Fruit fly (Drosophila melanogaster) whole organism, embryonic: ENCODE data around the gene CG43121.
A peak's percentile ranks its signal among the peaks of the same experiment; 100 is the strongest.

Experiments
- Adf1 ChIP-seq: fragments of 200-800 bp; sonication (Bioruptor generic); IDR thresholded peaks from 2 replicates; pipeline ENCODE4 v1.3.6; 2022; ENCODE audit warnings: missing biosample characterization, missing genetic modification characterization
- Atf3 ChIP-seq: fragments of 200-800 bp; sonication (Bioruptor generic); optimal IDR thresholded peaks from 3 replicates; lab custom pipeline; 2016; ENCODE audit warnings: missing biosample characterization, missing genetic modification characterization
- Bgb ChIP-seq: fragments of 200-800 bp; sonication (Bioruptor generic); IDR thresholded peaks from 2 replicates; pipeline ENCODE4 v1.3.6; 2022; ENCODE audit warnings: missing biosample characterization, missing genetic modification characterization; ENCODE audit not compliant: partially characterized antibody
- CG10267 ChIP-seq: fragments of 200-800 bp; sonication (Bioruptor generic); optimal IDR thresholded peaks from 2 replicates; lab custom pipeline; 2018; ENCODE audit warnings: missing biosample characterization, mild to moderate bottlenecking, missing genetic modification characterization, moderate library complexity
- CG10431 ChIP-seq: fragments of 200-800 bp; sonication (Bioruptor generic); optimal IDR thresholded peaks from 3 replicates; lab custom pipeline; 2018; ENCODE audit warnings: missing biosample characterization, mild to moderate bottlenecking, missing genetic modification characterization
- CG12744 ChIP-seq: fragments of 200-800 bp; sonication (Bioruptor generic); optimal IDR thresholded peaks from 2 replicates; lab custom pipeline; 2016; ENCODE audit warnings: missing biosample characterization, missing genetic modification characterization
- CG13624 ChIP-seq: fragments of 200-800 bp; sonication (Bioruptor generic); optimal IDR thresholded peaks from 2 replicates; lab custom pipeline; 2016; ENCODE audit warnings: missing biosample characterization, missing genetic modification characterization
- CG14014 ChIP-seq: fragments of 200-800 bp; sonication (Bioruptor generic); IDR thresholded peaks from 2 replicates; pipeline ENCODE4 v1.3.6; 2022; ENCODE audit warnings: missing biosample characterization, missing genetic modification characterization
- CG14667 ChIP-seq: fragments of 200-800 bp; sonication (Bioruptor generic); IDR thresholded peaks from 2 replicates; pipeline ENCODE4 v1.3.6; 2022; ENCODE audit warnings: missing biosample characterization, missing genetic modification characterization
- CG15514 ChIP-seq: fragments of 200-800 bp; sonication (Bioruptor generic); optimal IDR thresholded peaks from 3 replicates; lab custom pipeline; 2017; ENCODE audit warnings: missing biosample characterization, missing genetic modification characterization, mild to moderate bottlenecking, moderate library complexity, missing genetic modification reagents
- CG1602 ChIP-seq: fragments of 200-800 bp; sonication (Bioruptor generic); optimal IDR thresholded peaks from 3 replicates; lab custom pipeline; 2016; ENCODE audit warnings: missing biosample characterization, missing genetic modification characterization
- CG16779 ChIP-seq: fragments of 200-800 bp; sonication (Bioruptor generic); IDR thresholded peaks from 2 replicates; pipeline ENCODE4 v1.3.6; 2022; ENCODE audit warnings: missing biosample characterization, missing genetic modification characterization
- CG16813 ChIP-seq: fragments of 200-800 bp; sonication (Bioruptor generic); IDR thresholded peaks from 3 replicates; pipeline ENCODE4 v1.3.6; 2022; ENCODE audit warnings: missing biosample characterization, missing genetic modification characterization; ENCODE audit not compliant: partially characterized antibody
- CG18476 ChIP-seq: fragments of 200-800 bp; sonication (Bioruptor generic); optimal IDR thresholded peaks from 2 replicates; lab custom pipeline; 2016; ENCODE audit warnings: missing biosample characterization, mild to moderate bottlenecking, missing genetic modification characterization
- CG2120 ChIP-seq: fragments of 200-800 bp; sonication (Bioruptor generic); optimal IDR thresholded peaks from 3 replicates; lab custom pipeline; 2016; ENCODE audit warnings: missing biosample characterization, missing genetic modification characterization
- CG3407 ChIP-seq: fragments of 200-800 bp; sonication (Bioruptor generic); optimal IDR thresholded peaks from 2 replicates; lab custom pipeline; 2018; ENCODE audit warnings: missing biosample characterization, mild to moderate bottlenecking, missing genetic modification characterization
- CG3995 ChIP-seq: fragments of 200-800 bp; sonication (Bioruptor generic); optimal IDR thresholded peaks from 3 replicates; lab custom pipeline; 2016; ENCODE audit warnings: missing biosample characterization, missing genetic modification characterization
- CG4282 ChIP-seq: fragments of 200-800 bp; sonication (Bioruptor generic); optimal IDR thresholded peaks from 2 replicates; lab custom pipeline; 2016; ENCODE audit warnings: missing biosample characterization, missing genetic modification characterization
- CG7839 ChIP-seq: fragments of 200-800 bp; sonication (Bioruptor generic); optimal IDR thresholded peaks from 3 replicates; lab custom pipeline; 2018; ENCODE audit warnings: missing biosample characterization, mild to moderate bottlenecking, missing genetic modification characterization, moderate library complexity
- CTCF ChIP-seq: fragments of 200-800 bp; sonication (Bioruptor generic); optimal IDR thresholded peaks from 2 replicates; lab custom pipeline; 2017; ENCODE audit warnings: missing biosample characterization, mild to moderate bottlenecking, missing genetic modification characterization, moderate library complexity
- Ets97D ChIP-seq: fragments of 200-800 bp; sonication (Bioruptor generic); optimal IDR thresholded peaks from 3 replicates; lab custom pipeline; 2016; ENCODE audit warnings: missing biosample characterization, missing genetic modification characterization
- Fer2 ChIP-seq: fragments of 200-800 bp; sonication (Bioruptor generic); optimal IDR thresholded peaks from 2 replicates; lab custom pipeline; 2018; ENCODE audit warnings: missing biosample characterization, mild to moderate bottlenecking, missing genetic modification characterization, moderate library complexity
- H2.0 ChIP-seq: fragments of 200-800 bp; sonication (Bioruptor generic); IDR thresholded peaks from 2 replicates; pipeline ENCODE4 v1.3.6; 2022; ENCODE audit warnings: missing biosample characterization, missing genetic modification characterization
- HLH54F ChIP-seq: fragments of 200-800 bp; sonication (Bioruptor generic); optimal IDR thresholded peaks from 3 replicates; lab custom pipeline; 2016; ENCODE audit warnings: missing biosample characterization, missing genetic modification characterization
- Lpt ChIP-seq: fragments of >200 bp; optimal IDR thresholded peaks from 2 replicates; lab custom pipeline; 2018; ENCODE audit warnings: missing biosample characterization, missing genetic modification characterization
- Scr ChIP-seq: fragments of 200-800 bp; sonication (Bioruptor generic); IDR thresholded peaks from 2 replicates; pipeline ENCODE4 v1.3.6; 2022; ENCODE audit warnings: missing biosample characterization, missing genetic modification characterization; ENCODE audit not compliant: partially characterized antibody
- Stat92E ChIP-seq, 3 experiments: fragments of >200 bp in 2 of 3; fragments of 200-800 bp in 1 of 3; sonication (Bioruptor generic) in 1 of 3; optimal IDR thresholded peaks; 2 replicates each; lab custom pipeline; 2017 to 2019; ENCODE audit warnings: missing biosample characterization in 3 of 3, missing genetic modification characterization in 3 of 3, mild to moderate bottlenecking in 1 of 3, moderate library complexity in 1 of 3
- Trl ChIP-seq, 3 experiments: fragments of >200 bp in 2 of 3; fragments of 200-800 bp in 1 of 3; sonication (Bioruptor generic) in 1 of 3; optimal IDR thresholded peaks; 2 replicates in 1 of 3; 3 replicates in 2 of 3; lab custom pipeline; 2016 to 2017; ENCODE audit warnings: missing biosample characterization in 1 of 3, missing genetic modification characterization in 1 of 3
- Xbp1 ChIP-seq: fragments of 200-800 bp; sonication (Bioruptor generic); optimal IDR thresholded peaks from 3 replicates; lab custom pipeline; 2016; ENCODE audit warnings: missing biosample characterization, mild to moderate bottlenecking, missing genetic modification characterization
- bab2 ChIP-seq: fragments of 200-800 bp; sonication (Bioruptor generic); optimal IDR thresholded peaks from 2 replicates; lab custom pipeline; 2016; ENCODE audit warnings: missing biosample characterization, missing genetic modification characterization
- bbx ChIP-seq: fragments of 200-800 bp; sonication (Bioruptor generic); IDR thresholded peaks from 2 replicates; pipeline ENCODE4 v1.3.6; 2022; ENCODE audit warnings: missing biosample characterization, missing genetic modification characterization; ENCODE audit not compliant: partially characterized antibody
- br ChIP-seq: fragments of >200 bp; optimal IDR thresholded peaks from 2 replicates; lab custom pipeline; 2017
- cas ChIP-seq: fragments of 200-800 bp; sonication (Bioruptor generic); IDR thresholded peaks from 2 replicates; pipeline ENCODE4 v1.3.6; 2022; ENCODE audit warnings: missing biosample characterization, missing genetic modification characterization
- chn ChIP-seq: fragments of 200-800 bp; sonication (Bioruptor generic); optimal IDR thresholded peaks from 2 replicates; lab custom pipeline; 2016; ENCODE audit warnings: missing biosample characterization, missing genetic modification characterization
- dati ChIP-seq: fragments of 200-800 bp; sonication (Bioruptor generic); IDR thresholded peaks from 2 replicates; pipeline ENCODE4 v1.3.6; 2022; ENCODE audit warnings: missing biosample characterization, missing genetic modification characterization
- dm ChIP-seq: fragments of 200-800 bp; sonication (Bioruptor generic); optimal IDR thresholded peaks from 3 replicates; lab custom pipeline; 2016; ENCODE audit warnings: missing biosample characterization, missing genetic modification characterization
- gem ChIP-seq: fragments of 200-800 bp; sonication (Bioruptor generic); optimal IDR thresholded peaks from 2 replicates; lab custom pipeline; 2019; ENCODE audit warnings: missing biosample characterization, mild to moderate bottlenecking, missing genetic modification characterization, moderate library complexity
- grau ChIP-seq: fragments of 200-800 bp; optimal IDR thresholded peaks from 3 replicates; lab custom pipeline; 2019; ENCODE audit warnings: missing biosample characterization, mild to moderate bottlenecking, missing genetic modification characterization, moderate library complexity
- gsb ChIP-seq: fragments of 200-800 bp; sonication (Bioruptor generic); IDR thresholded peaks from 2 replicates; pipeline ENCODE4 v1.3.6; 2022; ENCODE audit warnings: missing biosample characterization, missing genetic modification characterization
- lab ChIP-seq: fragments of 200-800 bp; sonication (Bioruptor generic); optimal IDR thresholded peaks from 3 replicates; lab custom pipeline; 2017; ENCODE audit warnings: missing biosample characterization, missing genetic modification characterization, mild to moderate bottlenecking, moderate library complexity, missing genetic modification reagents
- lov ChIP-seq, 2 experiments: fragments of 200-800 bp in 1 of 2; fragments of >200 bp in 1 of 2; sonication (Bioruptor generic) in 1 of 2; IDR thresholded peaks in 1 of 2; optimal IDR thresholded peaks in 1 of 2; 2 replicates in 1 of 2; 3 replicates in 1 of 2; pipeline versions ENCODE4 v1.3.6 to Lab custom; 2017 to 2022; ENCODE audit warnings: missing biosample characterization in 1 of 2, missing genetic modification characterization in 1 of 2
- oc ChIP-seq: fragments of 200-800 bp; sonication (Bioruptor generic); optimal IDR thresholded peaks from 2 replicates; lab custom pipeline; 2018; ENCODE audit warnings: missing biosample characterization, mild to moderate bottlenecking, missing genetic modification characterization, moderate library complexity
- pum ChIP-seq: fragments of 200-800 bp; sonication (Bioruptor generic); optimal IDR thresholded peaks from 2 replicates; lab custom pipeline; 2016; ENCODE audit warnings: missing biosample characterization, missing genetic modification characterization
- sug ChIP-seq: fragments of 200-800 bp; optimal IDR thresholded peaks from 2 replicates; lab custom pipeline; 2019; ENCODE audit warnings: missing biosample characterization, mild to moderate bottlenecking, missing genetic modification characterization, moderate library complexity
- tgo ChIP-seq: fragments of 200-800 bp; sonication (Bioruptor generic); IDR thresholded peaks from 3 replicates; pipeline ENCODE4 v1.3.6; 2022; ENCODE audit warnings: missing biosample characterization, missing genetic modification characterization
- tio ChIP-seq: fragments of 200-800 bp; sonication (Bioruptor generic); optimal IDR thresholded peaks from 2 replicates; lab custom pipeline; 2017; ENCODE audit warnings: missing biosample characterization, missing genetic modification characterization, inconsistent platforms
- tx ChIP-seq: fragments of 200-800 bp; sonication (Bioruptor generic); optimal IDR thresholded peaks from 2 replicates; lab custom pipeline; 2016; ENCODE audit warnings: missing biosample characterization, missing genetic modification characterization
- zen ChIP-seq: fragments of 200-800 bp; sonication (Bioruptor generic); optimal IDR thresholded peaks from 3 replicates; lab custom pipeline; 2018; ENCODE audit warnings: missing biosample characterization, mild to moderate bottlenecking, missing genetic modification characterization, moderate library complexity

The CG43121 gene

dm6 chr3L:14673740-14674463, 1.7 kb upstream of the CG43121 start (continued):
- TF ChIP-seq Stat92E (GFP tag; optimal IDR thresholded peaks at IDR 0.05; lab: Kevin White, UChicago) (peak in 2 of 3 experiments; percentile 63 to 88), pum (GFP tag; lab: Kevin White, UChicago) (no peak), grau (peak; percentile 57)

dm6 chr3L:14671546-14671945, 691 bp downstream of the CG43121 start:
- TF ChIP-seq dm (GFP tag; lab: Kevin White, UChicago), result no peak
- TF ChIP-seq CG3995 (GFP tag; lab: Kevin White, UChicago), result peak; percentile 36
- TF ChIP-seq bab2 (GFP tag; lab: Kevin White, UChicago), result no peak
- TF ChIP-seq CG14667 (GFP tag; lab: Robert Waterston, UW), result no peak; the same call in 1 of the 2 replicates
- TF ChIP-seq Scr (GFP tag; lab: Robert Waterston, UW), result no peak
- TF ChIP-seq tx, result no peak
- TF ChIP-seq zen (tag; lab: Kevin White, UChicago), result peak; percentile 21
- TF ChIP-seq CG10431 (GFP tag; lab: Kevin White, UChicago), result no peak
- TF ChIP-seq CG16813 (GFP tag; lab: Robert Waterston, UW), result no peak
- TF ChIP-seq CG18476 (GFP tag; lab: Kevin White, UChicago), result no peak
- no peak for TF ChIP-seq CG14014 (GFP tag; lab: Robert Waterston, UW)
- no peak for TF ChIP-seq Fer2 (tag; lab: Kevin White, UChicago)
- no peak for TF ChIP-seq cas (GFP tag; lab: Robert Waterston, UW)
- peak; percentile 33 for TF ChIP-seq CG3407 (GFP tag; lab: Kevin White, UChicago)
- TF ChIP-seq Atf3, result no peak
- TF ChIP-seq CG15514 (GFP tag; lab: Kevin White, UChicago), result no peak
- peak; percentile 27 for TF ChIP-seq Xbp1 (GFP tag; lab: Kevin White, UChicago)
- no peak for TF ChIP-seq bbx
- TF ChIP-seq CG4282 (GFP tag; lab: Kevin White, UChicago), result no peak
- no peak for TF ChIP-seq CG1602 (GFP tag; lab: Kevin White, UChicago)
- TF ChIP-seq Adf1 (GFP tag; lab: Robert Waterston, UW), result no peak
- no peak for TF ChIP-seq chn (GFP tag; lab: Kevin White, UChicago)
- TF ChIP-seq dati, result no peak
- no peak for TF ChIP-seq CG13624 (GFP tag; lab: Kevin White, UChicago)
- TF ChIP-seq br (lab: Kevin White, UChicago), result no peak
- no peak for TF ChIP-seq Lpt (GFP tag; lab: Kevin White, UChicago)
- TF ChIP-seq CG10267, result peak; percentile 22
- no peak for TF ChIP-seq tgo
- no peak for TF ChIP-seq gsb (GFP tag; lab: Robert Waterston, UW)
- TF ChIP-seq Bgb (GFP tag; lab: Robert Waterston, UW), result peak; percentile 56
- TF ChIP-seq CG12744 (GFP tag; lab: Kevin White, UChicago), result no peak
- no peak for TF ChIP-seq Stat92E (GFP tag; optimal IDR thresholded peaks at IDR 0.05; lab: Kevin White, UChicago)
- no peak for TF ChIP-seq oc (tag; lab: Kevin White, UChicago)
- TF ChIP-seq sug (tag; lab: Kevin White, UChicago), result peak; percentile 20
- TF ChIP-seq HLH54F (GFP tag; lab: Kevin White, UChicago), result no peak
- no peak for TF ChIP-seq CG2120 (GFP tag; lab: Kevin White, UChicago)
- peak; percentile 42 for TF ChIP-seq Ets97D (GFP tag; lab: Kevin White, UChicago)
- peak; percentile 16 for TF ChIP-seq CG7839 (tag; lab: Kevin White, UChicago)
- peak; percentile 21 for TF ChIP-seq gem (tag; lab: Kevin White, UChicago)
- no peak for TF ChIP-seq lov (optimal IDR thresholded peaks at IDR 0.05; lab: Kevin White, UChicago)
- no peak for TF ChIP-seq lov (GFP tag; IDR thresholded peaks at IDR 0.05; lab: Robert Waterston, UW)
- TF ChIP-seq tio (GFP tag; lab: Kevin White, UChicago), result no peak
- TF ChIP-seq CG16779 (GFP tag; lab: Robert Waterston, UW), result no peak
- no peak for TF ChIP-seq Trl (optimal IDR thresholded peaks at IDR 0.05; lab: Kevin White, UChicago)
- no peak for TF ChIP-seq Trl (GFP tag; optimal IDR thresholded peaks at IDR 0.05; lab: Kevin White, UChicago)
- no peak for TF ChIP-seq lab (GFP tag; lab: Kevin White, UChicago)
- peak; percentile 98 for TF ChIP-seq CTCF (GFP tag; lab: Kevin White, UChicago)
- no peak for TF ChIP-seq H2.0 (GFP tag; lab: Robert Waterston, UW)
